Fruit fly (Drosophila melanogaster) whole organism, prepupa: ENCODE results near the gene Cftr.

Experiments used
- Blimp-1 ChIP-seq: fragments of 200-800 bp; sonication (Bioruptor generic); optimal IDR thresholded peaks from 3 replicates; lab custom pipeline; 2017; ENCODE audit warnings: missing biosample characterization, missing genetic modification characterization, mild to moderate bottlenecking, moderate library complexity, missing genetic modification reagents
- CG10631 ChIP-seq: fragments of 200-800 bp; sonication (Bioruptor generic); optimal IDR thresholded peaks from 2 replicates; lab custom pipeline; 2016; ENCODE audit warnings: missing biosample characterization, missing genetic modification characterization
- CG10669 ChIP-seq: fragments of 200-800 bp; sonication (Bioruptor generic); optimal IDR thresholded peaks from 3 replicates; lab custom pipeline; 2018; ENCODE audit warnings: missing biosample characterization, mild to moderate bottlenecking, missing genetic modification characterization, moderate library complexity
- CG11294 ChIP-seq: fragments of 200-800 bp; sonication (Bioruptor generic); IDR thresholded peaks from 2 replicates; pipeline ENCODE4 v1.3.6; 2022; ENCODE audit warnings: missing biosample characterization, missing genetic modification characterization
- CG11762 ChIP-seq: fragments of 200-800 bp; sonication (Bioruptor generic); optimal IDR thresholded peaks from 3 replicates; lab custom pipeline; 2016; ENCODE audit warnings: missing biosample characterization, missing genetic modification characterization; ENCODE audit not compliant: insufficient read depth
- CG15336 ChIP-seq: fragments of 200-800 bp; sonication (Bioruptor generic); IDR thresholded peaks from 2 replicates; pipeline ENCODE4 v1.3.6; 2022; ENCODE audit warnings: missing biosample characterization, missing genetic modification characterization
- CG1621 ChIP-seq: fragments of 200-800 bp; sonication (Bioruptor generic); optimal IDR thresholded peaks from 3 replicates; lab custom pipeline; 2018; ENCODE audit warnings: missing biosample characterization, mild to moderate bottlenecking, missing genetic modification characterization
- CG16779 ChIP-seq: fragments of 200-800 bp; sonication (Bioruptor generic); optimal IDR thresholded peaks from 3 replicates; lab custom pipeline; 2017; ENCODE audit warnings: missing biosample characterization, mild to moderate bottlenecking, missing genetic modification characterization
- CG3032 ChIP-seq: fragments of 200-800 bp; optimal IDR thresholded peaks from 2 replicates; lab custom pipeline; 2019; ENCODE audit warnings: missing biosample characterization, mild to moderate bottlenecking, missing genetic modification characterization, moderate library complexity
- CG31627 ChIP-seq: fragments of 200-800 bp; sonication (Bioruptor generic); optimal IDR thresholded peaks from 3 replicates; lab custom pipeline; 2016; ENCODE audit warnings: missing biosample characterization, missing genetic modification characterization
- CG32006 ChIP-seq: fragments of 200-800 bp; sonication (Bioruptor generic); optimal IDR thresholded peaks from 3 replicates; lab custom pipeline; 2017; ENCODE audit warnings: missing biosample characterization, mild to moderate bottlenecking, missing genetic modification characterization
- CG34406 ChIP-seq: fragments of 200-800 bp; sonication (Bioruptor generic); optimal IDR thresholded peaks from 3 replicates; lab custom pipeline; 2016; ENCODE audit warnings: missing biosample characterization, missing genetic modification characterization
- CG3919 ChIP-seq: fragments of 200-800 bp; sonication (Bioruptor generic); optimal IDR thresholded peaks from 3 replicates; lab custom pipeline; 2016; ENCODE audit warnings: missing biosample characterization, missing genetic modification characterization
- CG4318 ChIP-seq: fragments of 200-800 bp; sonication (Bioruptor generic); optimal IDR thresholded peaks from 3 replicates; lab custom pipeline; 2017; ENCODE audit warnings: missing biosample characterization, mild to moderate bottlenecking, missing genetic modification characterization
- CG6163 ChIP-seq: fragments of 200-800 bp; sonication (Bioruptor generic); IDR thresholded peaks from 3 replicates; pipeline ENCODE4 v1.3.6; 2022; ENCODE audit warnings: missing biosample characterization, missing genetic modification characterization
- CG6808 ChIP-seq: fragments of 200-800 bp; sonication (Bioruptor generic); optimal IDR thresholded peaks from 3 replicates; lab custom pipeline; 2017; ENCODE audit warnings: missing biosample characterization, missing genetic modification characterization, mild to moderate bottlenecking, moderate library complexity, missing genetic modification reagents
- CG6854 ChIP-seq: fragments of 200-800 bp; sonication (Bioruptor generic); optimal IDR thresholded peaks from 2 replicates; lab custom pipeline; 2017; ENCODE audit warnings: missing biosample characterization, mild to moderate bottlenecking, missing genetic modification characterization
- CG7368 ChIP-seq: fragments of 200-800 bp; sonication (Bioruptor generic); optimal IDR thresholded peaks from 3 replicates; lab custom pipeline; 2016; ENCODE audit warnings: missing biosample characterization, missing genetic modification characterization
- CG8319 ChIP-seq: fragments of 200-800 bp; sonication (Bioruptor generic); optimal IDR thresholded peaks from 3 replicates; lab custom pipeline; 2016; ENCODE audit warnings: missing biosample characterization, missing genetic modification characterization
- CG8632 ChIP-seq: fragments of 200-800 bp; sonication (Bioruptor generic); optimal IDR thresholded peaks from 3 replicates; lab custom pipeline; 2016; ENCODE audit warnings: missing biosample characterization, missing genetic modification characterization
- CG9139 ChIP-seq: fragments of 200-800 bp; sonication (Bioruptor generic); optimal IDR thresholded peaks from 3 replicates; lab custom pipeline; 2017; ENCODE audit warnings: missing biosample characterization, mild to moderate bottlenecking, missing genetic modification characterization
- Eip75B ChIP-seq: fragments of 200-800 bp; sonication (Bioruptor generic); optimal IDR thresholded peaks from 3 replicates; lab custom pipeline; 2016; ENCODE audit warnings: missing biosample characterization, missing genetic modification characterization
- Eip93F ChIP-seq: fragments of 200-800 bp; sonication (Bioruptor generic); optimal IDR thresholded peaks from 2 replicates; lab custom pipeline; 2016; ENCODE audit warnings: missing biosample characterization, mild to moderate bottlenecking, missing genetic modification characterization
- Ets21C ChIP-seq: fragments of 200-800 bp; sonication (Bioruptor generic); optimal IDR thresholded peaks from 3 replicates; lab custom pipeline; 2016; ENCODE audit warnings: missing biosample characterization, missing genetic modification characterization
- Ets96B ChIP-seq: fragments of 200-800 bp; optimal IDR thresholded peaks from 2 replicates; lab custom pipeline; 2019; ENCODE audit warnings: missing biosample characterization, mild to moderate bottlenecking, missing genetic modification characterization, moderate library complexity
- Hr38 ChIP-seq: sonication (Bioruptor generic); optimal IDR thresholded peaks from 2 replicates; lab custom pipeline; 2016; ENCODE audit warnings: missing biosample characterization, missing genetic modification characterization
- Hr4 ChIP-seq: fragments of 200-800 bp; sonication (Bioruptor generic); optimal IDR thresholded peaks from 3 replicates; lab custom pipeline; 2016; ENCODE audit warnings: missing biosample characterization, missing genetic modification characterization
- Lpt ChIP-seq: fragments of 200-800 bp; sonication (Bioruptor generic); optimal IDR thresholded peaks from 3 replicates; lab custom pipeline; 2016; ENCODE audit warnings: missing biosample characterization, missing genetic modification characterization
- Met ChIP-seq: fragments of 200-800 bp; sonication (Bioruptor generic); optimal IDR thresholded peaks from 3 replicates; lab custom pipeline; 2016; ENCODE audit warnings: missing biosample characterization, missing genetic modification characterization
- OdsH ChIP-seq: fragments of 200-800 bp; sonication (Bioruptor generic); optimal IDR thresholded peaks from 3 replicates; lab custom pipeline; 2016; ENCODE audit warnings: missing biosample characterization, missing genetic modification characterization
- Smox ChIP-seq: fragments of 200-800 bp; sonication (Bioruptor generic); optimal IDR thresholded peaks from 3 replicates; lab custom pipeline; 2016; ENCODE audit warnings: missing biosample characterization, missing genetic modification characterization
- Sox102F ChIP-seq: fragments of 200-800 bp; sonication (Bioruptor generic); optimal IDR thresholded peaks from 2 replicates; lab custom pipeline; 2016; ENCODE audit warnings: missing biosample characterization, mild to moderate bottlenecking, missing genetic modification characterization
- Sox14 ChIP-seq: fragments of 200-800 bp; sonication (Bioruptor generic); optimal IDR thresholded peaks from 3 replicates; lab custom pipeline; 2016; ENCODE audit warnings: missing biosample characterization, missing genetic modification characterization
- Sox15 ChIP-seq: fragments of 200-800 bp; sonication (Bioruptor generic); optimal IDR thresholded peaks from 3 replicates; lab custom pipeline; 2016; ENCODE audit warnings: missing biosample characterization, missing genetic modification characterization
- achi ChIP-seq: fragments of 200-800 bp; sonication (Bioruptor generic); optimal IDR thresholded peaks from 3 replicates; lab custom pipeline; 2016; ENCODE audit warnings: missing biosample characterization, missing genetic modification characterization
- acj6 ChIP-seq: fragments of 200-800 bp; sonication (Bioruptor generic); optimal IDR thresholded peaks from 3 replicates; lab custom pipeline; 2016; ENCODE audit warnings: missing biosample characterization, missing genetic modification characterization
- cyc ChIP-seq: fragments of 200-800 bp; sonication (Bioruptor generic); optimal IDR thresholded peaks from 3 replicates; lab custom pipeline; 2016; ENCODE audit warnings: missing biosample characterization, missing genetic modification characterization
- dac ChIP-seq: fragments of 200-800 bp; sonication (Bioruptor generic); optimal IDR thresholded peaks from 2 replicates; lab custom pipeline; 2017; ENCODE audit warnings: missing biosample characterization, mild to moderate bottlenecking, missing genetic modification characterization
- dsx ChIP-seq: fragments of 200-800 bp; optimal IDR thresholded peaks from 3 replicates; lab custom pipeline; 2019; ENCODE audit warnings: missing biosample characterization, mild to moderate bottlenecking, missing genetic modification characterization, moderate library complexity; ENCODE audit not compliant: poor library complexity, severe bottlenecking
- eg ChIP-seq: fragments of 200-800 bp; sonication (Bioruptor generic); IDR thresholded peaks from 3 replicates; pipeline ENCODE4 v1.3.6; 2022; ENCODE audit warnings: missing biosample characterization, missing genetic modification characterization
- esn ChIP-seq: fragments of 200-800 bp; sonication (Bioruptor generic); optimal IDR thresholded peaks from 2 replicates; lab custom pipeline; 2016; ENCODE audit warnings: missing biosample characterization, mild to moderate bottlenecking, missing genetic modification characterization, moderate library complexity
- fd59A ChIP-seq: fragments of 200-800 bp; sonication (Bioruptor generic); optimal IDR thresholded peaks from 2 replicates; lab custom pipeline; 2017; ENCODE audit warnings: missing biosample characterization, mild to moderate bottlenecking, missing genetic modification characterization, missing genetic modification reagents
- fd85E ChIP-seq: fragments of 200-800 bp; sonication (Bioruptor generic); optimal IDR thresholded peaks from 3 replicates; lab custom pipeline; 2016; ENCODE audit warnings: missing biosample characterization, missing genetic modification characterization
- fkh ChIP-seq: fragments of 200-800 bp; sonication (Bioruptor generic); optimal IDR thresholded peaks from 3 replicates; lab custom pipeline; 2017; ENCODE audit warnings: missing biosample characterization, mild to moderate bottlenecking, missing genetic modification characterization, moderate library complexity
- lz ChIP-seq: fragments of 200-800 bp; sonication (Bioruptor generic); optimal IDR thresholded peaks from 3 replicates; lab custom pipeline; 2016; ENCODE audit warnings: missing biosample characterization, missing genetic modification characterization
- pdm3 ChIP-seq: fragments of 200-800 bp; sonication (Bioruptor generic); optimal IDR thresholded peaks from 3 replicates; lab custom pipeline; 2016; ENCODE audit warnings: missing biosample characterization, missing genetic modification characterization
- salr ChIP-seq, 2 experiments: fragments of 200-800 bp; sonication (Bioruptor generic); optimal IDR thresholded peaks; 3 replicates each; lab custom pipeline; 2016 to 2018; ENCODE audit warnings: missing biosample characterization in 2 of 2, missing genetic modification characterization in 2 of 2, mild to moderate bottlenecking in 1 of 2
- spab ChIP-seq: fragments of 200-800 bp; sonication (Bioruptor generic); optimal IDR thresholded peaks from 2 replicates; lab custom pipeline; 2017; ENCODE audit warnings: missing biosample characterization, mild to moderate bottlenecking, missing genetic modification characterization, missing genetic modification reagents
- ss ChIP-seq, 2 experiments: fragments of 200-800 bp; sonication (Bioruptor generic); optimal IDR thresholded peaks; 2 replicates in 1 of 2; 3 replicates in 1 of 2; lab custom pipeline; 2017 to 2018; ENCODE audit warnings: mild to moderate bottlenecking in 2 of 2, missing biosample characterization in 2 of 2, missing genetic modification characterization in 2 of 2, moderate library complexity in 1 of 2
- svp ChIP-seq: fragments of 200-800 bp; sonication (Bioruptor generic); peaks from one replicate; lab custom pipeline; 2016; ENCODE audit warnings: missing biosample characterization, missing genetic modification characterization
- topi ChIP-seq: fragments of 200-800 bp; sonication (Bioruptor generic); optimal IDR thresholded peaks from 3 replicates; lab custom pipeline; 2016; ENCODE audit warnings: missing biosample characterization, missing genetic modification characterization

Gene Cftr

DNA sequence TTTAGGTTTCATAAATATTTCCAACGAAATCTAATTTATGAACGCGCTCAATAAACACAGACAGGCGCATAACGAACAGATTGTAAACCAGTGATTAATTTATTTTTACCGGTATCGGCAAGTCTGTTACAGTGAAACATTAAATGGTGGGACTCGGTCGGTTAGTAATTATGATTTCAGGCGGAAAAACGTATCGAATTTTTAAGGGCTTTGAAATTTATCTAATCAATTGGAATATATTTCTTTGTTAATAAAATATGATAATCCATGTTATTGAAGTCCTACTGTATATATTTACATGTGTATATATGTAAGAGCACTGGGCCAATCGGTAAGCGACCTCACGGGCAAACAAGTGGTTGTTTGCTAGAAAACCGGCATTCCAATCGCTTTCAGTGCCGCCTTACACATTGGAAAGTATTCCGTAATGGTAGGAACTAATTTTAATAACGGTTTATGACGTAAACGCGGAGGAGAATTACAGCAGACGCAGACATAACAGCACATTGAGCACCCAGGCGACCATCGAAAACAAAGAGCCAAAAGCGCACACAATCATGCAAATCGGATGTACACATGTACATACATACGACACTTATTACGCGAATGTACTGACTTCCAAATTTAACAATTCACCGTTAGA lies 560 bp downstream of the Cftr start:
- TF ChIP-seq fd85E, result peak; percentile 64
- peak; percentile 81 to 82 for TF ChIP-seq salr (GFP tag; optimal IDR thresholded peaks at IDR 0.05; lab: Kevin White, UChicago)
- peak; percentile 80 for TF ChIP-seq fd59A
- peak; percentile 92 for TF ChIP-seq lz (GFP tag; lab: Kevin White, UChicago)
- TF ChIP-seq CG8632, result peak; percentile 93
- peak; percentile 97 for TF ChIP-seq topi (GFP tag; lab: Kevin White, UChicago)
- TF ChIP-seq CG6854 (GFP tag; lab: Kevin White, UChicago), result peak; percentile 47
- TF ChIP-seq Smox, result peak; percentile 96
- peak; percentile 95 for TF ChIP-seq pdm3
- peak; percentile 96 for TF ChIP-seq CG6163
- peak; percentile 64 for TF ChIP-seq fkh (GFP tag; lab: Kevin White, UChicago)
- no peak for TF ChIP-seq CG9139
- no peak for TF ChIP-seq CG1621 (tag; lab: Kevin White, UChicago)
- peak; percentile 99 for TF ChIP-seq svp (GFP tag; lab: Kevin White, UChicago)
- TF ChIP-seq Eip75B (GFP tag; lab: Kevin White, UChicago), result peak; percentile 88
- TF ChIP-seq Sox102F (GFP tag; lab: Kevin White, UChicago), result peak; percentile 97
- no peak for TF ChIP-seq CG3032 (tag; lab: Kevin White, UChicago)
- TF ChIP-seq ss (GFP tag; optimal IDR thresholded peaks at IDR 0.05; lab: Kevin White, UChicago), result no peak
- TF ChIP-seq Eip93F (GFP tag; lab: Kevin White, UChicago), result peak; percentile 45
- peak; percentile 71 for TF ChIP-seq CG16779 (tag; lab: Kevin White, UChicago)
- peak; percentile 62 for TF ChIP-seq spab (GFP tag; lab: Kevin White, UChicago)
- no peak for TF ChIP-seq CG10669 (GFP tag; lab: Kevin White, UChicago)
- no peak for TF ChIP-seq Ets96B (tag; lab: Kevin White, UChicago)
- peak; percentile 79 for TF ChIP-seq achi
- peak; percentile 80 for TF ChIP-seq CG4318 (GFP tag; lab: Kevin White, UChicago)
- TF ChIP-seq dac (GFP tag; lab: Kevin White, UChicago), result peak; percentile 43
- TF ChIP-seq OdsH (GFP tag; lab: Kevin White, UChicago), result peak; percentile 96
- TF ChIP-seq CG34406 (GFP tag; lab: Kevin White, UChicago), result peak; percentile 93
- TF ChIP-seq Hr38 (GFP tag; lab: Kevin White, UChicago), result peak; percentile 63
- peak; percentile 93 for TF ChIP-seq Sox14 (GFP tag; lab: Kevin White, UChicago)
- peak; percentile 84 for TF ChIP-seq Blimp-1 (GFP tag; lab: Kevin White, UChicago)
- TF ChIP-seq Ets21C (GFP tag; lab: Kevin White, UChicago), result peak; percentile 91
- TF ChIP-seq CG6808, result peak; percentile 64
- no peak for TF ChIP-seq dsx (GFP tag; lab: Kevin White, UChicago)
- TF ChIP-seq Sox15 (GFP tag; lab: Kevin White, UChicago), result peak; percentile 87
- TF ChIP-seq Met, result peak; percentile 97
- TF ChIP-seq eg (GFP tag; lab: Robert Waterston, UW), result peak; percentile 97
- TF ChIP-seq CG32006, result peak; percentile 93
- TF ChIP-seq CG31627, result peak; percentile 96
- TF ChIP-seq CG3919 (GFP tag; lab: Kevin White, UChicago), result peak; percentile 94
- TF ChIP-seq esn (GFP tag; lab: Kevin White, UChicago), result peak; percentile 96
- peak; percentile 37 for TF ChIP-seq Lpt (GFP tag; lab: Kevin White, UChicago)
- peak; percentile 94 for TF ChIP-seq CG15336 (GFP tag; lab: Robert Waterston, UW)
- peak; percentile 76 for TF ChIP-seq CG11762 (GFP tag; lab: Kevin White, UChicago)
- peak; percentile 95 for TF ChIP-seq Hr4
- peak; percentile 90 for TF ChIP-seq cyc
- peak; percentile 72 for TF ChIP-seq CG7368 (GFP tag; lab: Kevin White, UChicago)
- TF ChIP-seq CG11294 (GFP tag; lab: Robert Waterston, UW), result peak; percentile 88
- peak; percentile 96 for TF ChIP-seq acj6 (GFP tag; lab: Kevin White, UChicago)
- TF ChIP-seq CG8319, result peak; percentile 75
- TF ChIP-seq CG10631, result peak; percentile 82
